Fruit fly (Drosophila melanogaster): ENCODE data around the gene Adat1.

DNA sequence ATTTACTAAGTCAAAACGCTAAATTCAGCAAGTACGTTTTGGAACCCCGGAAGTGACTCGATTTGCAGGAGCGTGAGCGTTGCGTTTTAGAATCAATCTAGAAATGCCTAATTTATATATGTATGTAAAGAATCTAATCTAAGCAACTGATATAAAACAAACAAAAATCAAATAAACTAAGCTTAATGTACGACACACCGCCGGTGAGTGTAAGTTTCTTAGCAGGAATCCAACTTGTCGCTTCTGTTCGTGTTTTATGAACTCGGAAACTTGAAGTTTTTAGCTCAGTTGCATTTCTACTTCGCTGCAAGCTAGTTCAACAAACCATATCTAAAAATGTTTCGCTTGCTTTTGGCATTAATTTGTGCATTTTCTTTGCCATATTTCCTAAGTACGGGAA lies 37.6 kb downstream of the Adat1 start, which contains the start of gene CG43376:
- TF ChIP-seq CTCF (optimal IDR thresholded peaks at IDR 0.05) = no peak
- no peak for TF ChIP-seq CG8478 (optimal IDR thresholded peaks at IDR 0.05)

Data from S2 (cell line).